Fruit fly (Drosophila melanogaster): ENCODE measurements around the gene Gld.

Gld gene

DNA sequence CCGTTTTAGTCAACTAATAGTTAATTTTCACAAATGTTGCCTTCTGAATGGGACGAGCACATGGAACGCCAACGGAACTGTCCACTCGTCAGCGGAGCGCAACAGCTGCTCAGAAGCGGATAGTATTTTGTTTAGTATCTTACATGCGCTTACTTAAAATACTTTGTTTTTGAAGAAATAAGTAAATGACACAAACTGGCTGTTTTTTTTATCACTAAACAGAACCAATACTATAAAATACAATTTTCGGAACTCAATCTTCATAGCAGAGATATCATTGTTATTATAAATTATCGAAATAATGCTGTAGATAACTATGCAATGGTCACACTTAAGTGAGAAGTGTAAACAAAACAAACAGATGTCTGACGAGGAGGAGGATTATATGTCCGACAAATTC lies 18.6 kb downstream of the Gld start, which contains the start of the genes Noc3 and CG10053:
Gene Noc3 (minus strand): TSS at position 81 of the 400 bp plus-strand sequence.
Gene CG10053 (plus strand): TSS at position 202 of the 400 bp plus-strand sequence.
- peak; percentile 22 for TF ChIP-seq bab1 (GFP tag; optimal IDR thresholded peaks at IDR 0.05)
- no peak for TF ChIP-seq kay (GFP tag; ENCODE audit: borderline replicate concordance)
- no peak for TF ChIP-seq cnc (optimal IDR thresholded peaks at IDR 0.05)
- no peak for TF ChIP-seq Hr96 (GFP tag; optimal IDR thresholded peaks at IDR 0.05)
- no peak for TF ChIP-seq CG14711 (tag; optimal IDR thresholded peaks at IDR 0.05)
- no peak for TF ChIP-seq toe (GFP tag; optimal IDR thresholded peaks at IDR 0.05)
- TF ChIP-seq CG12768 (GFP tag; optimal IDR thresholded peaks at IDR 0.05): no peak
- TF ChIP-seq Mnt (GFP tag; optimal IDR thresholded peaks at IDR 0.05): peak; percentile 96
- TF ChIP-seq Crg-1 (GFP tag; optimal IDR thresholded peaks at IDR 0.05): no peak
- no peak for TF ChIP-seq cic (GFP tag; optimal IDR thresholded peaks at IDR 0.05)

DNA sequence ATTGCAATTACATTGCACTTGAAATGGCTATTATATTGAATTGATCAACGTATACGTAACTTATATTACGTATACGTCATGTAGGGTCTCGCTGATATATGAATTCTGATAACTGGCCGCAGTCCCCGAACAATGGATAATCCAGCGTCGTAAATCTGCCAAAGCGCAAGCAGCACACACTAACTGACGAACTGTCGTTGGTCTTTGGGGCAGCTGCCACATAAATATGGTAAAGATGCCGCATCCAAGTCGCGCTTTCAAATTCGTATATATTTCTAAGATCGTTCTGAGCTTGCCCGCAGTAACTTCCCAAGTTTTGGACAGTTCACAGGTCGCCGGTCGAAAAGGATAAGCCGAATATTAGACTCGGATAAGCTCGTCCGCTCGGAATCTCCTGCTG lies 24.0 kb downstream of the Gld start, which contains the start of gene CG14607:
Gene CG14607 (plus strand): TSS at position 301 of the 400 bp plus-strand sequence.
- TF ChIP-seq Mnt (GFP tag; optimal IDR thresholded peaks at IDR 0.05) (no peak), CG1620 (GFP tag; optimal IDR thresholded peaks at IDR 0.05) (no peak), pad (GFP tag; optimal IDR thresholded peaks at IDR 0.05) (no peak), tj (GFP tag; optimal IDR thresholded peaks at IDR 0.05) (no peak), Crg-1 (GFP tag; optimal IDR thresholded peaks at IDR 0.05) (no peak), CG7045 (GFP tag; optimal IDR thresholded peaks at IDR 0.05) (no peak), cic (GFP tag; optimal IDR thresholded peaks at IDR 0.05) (no peak), CG11617 (GFP tag; optimal IDR thresholded peaks at IDR 0.05) (no peak), Hr96 (GFP tag; optimal IDR thresholded peaks at IDR 0.05) (no peak)

DNA sequence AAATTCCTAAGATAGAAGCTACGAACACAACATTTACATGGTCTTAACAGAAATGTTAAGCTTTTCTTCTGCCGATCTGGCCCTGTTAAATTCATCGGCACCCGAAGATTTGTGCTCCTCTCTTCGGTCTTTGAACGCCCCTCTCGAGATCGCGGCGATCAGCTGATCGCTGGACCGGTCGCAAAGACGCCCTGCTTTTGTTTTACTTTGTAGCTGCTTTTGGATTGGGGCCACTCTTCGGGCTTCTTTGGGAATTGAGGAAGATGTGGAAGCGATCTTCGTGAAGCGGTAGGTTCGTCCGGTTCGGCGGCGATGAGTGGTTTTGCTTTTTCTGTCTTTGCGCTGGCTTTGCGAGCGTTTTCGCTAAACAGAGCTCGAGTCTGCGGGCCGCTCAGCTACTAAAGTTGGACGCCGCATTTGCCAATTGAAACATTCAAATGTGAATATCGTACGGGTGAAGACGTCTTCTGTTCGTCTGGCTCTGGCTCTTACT lies 41.5 kb downstream of the Gld start, which contains the start of gene thw:
Gene thw (plus strand): TSS at position 443 of the 493 bp plus-strand sequence.
- TF ChIP-seq Mnt (GFP tag; optimal IDR thresholded peaks at IDR 0.05) (no peak), pad (GFP tag; optimal IDR thresholded peaks at IDR 0.05) (no peak), cic (GFP tag; optimal IDR thresholded peaks at IDR 0.05) (no peak), cnc (optimal IDR thresholded peaks at IDR 0.05) (no peak), CG7101 (tag; optimal IDR thresholded peaks at IDR 0.05) (no peak), tj (GFP tag; optimal IDR thresholded peaks at IDR 0.05) (no peak), CG14711 (tag; optimal IDR thresholded peaks at IDR 0.05) (no peak), kay (GFP tag; ENCODE audit: borderline replicate concordance) (no peak), CG12768 (GFP tag; optimal IDR thresholded peaks at IDR 0.05) (no peak), CG33017 (tag; optimal IDR thresholded peaks at IDR 0.05) (no peak), toe (GFP tag; optimal IDR thresholded peaks at IDR 0.05) (no peak), CG7045 (GFP tag; optimal IDR thresholded peaks at IDR 0.05) (no peak), bab1 (GFP tag; optimal IDR thresholded peaks at IDR 0.05) (no peak), CG5204 (GFP tag; optimal IDR thresholded peaks at IDR 0.05) (no peak), Hr96 (GFP tag; optimal IDR thresholded peaks at IDR 0.05) (no peak), ovo (GFP tag; optimal IDR thresholded peaks at IDR 0.05) (no peak), Clk (GFP tag; optimal IDR thresholded peaks at IDR 0.05) (no peak), Crg-1 (GFP tag; optimal IDR thresholded peaks at IDR 0.05) (no peak), CG11617 (GFP tag; optimal IDR thresholded peaks at IDR 0.05) (no peak)

DNA sequence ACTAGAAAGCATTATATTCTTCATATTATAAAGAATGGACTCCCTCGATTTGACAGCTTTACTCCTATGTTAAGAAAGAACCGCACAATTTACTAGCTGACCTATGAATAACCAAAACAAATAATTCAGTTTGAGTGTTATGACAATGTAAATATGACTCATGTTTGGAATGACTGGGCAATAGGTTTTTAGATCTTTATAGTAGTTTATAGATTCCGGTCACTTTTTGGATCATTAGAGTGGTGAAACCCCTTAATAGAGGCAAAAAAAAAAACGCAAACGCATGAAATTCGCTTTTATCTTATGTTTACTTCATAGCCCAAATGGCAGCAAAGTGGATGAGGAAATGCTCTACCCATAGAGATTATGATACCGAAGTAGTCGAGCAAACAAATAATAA lies 45.9 kb downstream of the Gld start, which contains the start of gene CG14605:
Gene CG14605 (minus strand): TSS at position 101 of the 400 bp plus-strand sequence.
- TF ChIP-seq tj (GFP tag; optimal IDR thresholded peaks at IDR 0.05) (no peak), toe (GFP tag; optimal IDR thresholded peaks at IDR 0.05) (no peak), cic (GFP tag; optimal IDR thresholded peaks at IDR 0.05) (no peak), Hr96 (GFP tag; optimal IDR thresholded peaks at IDR 0.05) (no peak), CG33017 (tag; optimal IDR thresholded peaks at IDR 0.05) (no peak), pad (GFP tag; optimal IDR thresholded peaks at IDR 0.05) (no peak), CG11617 (GFP tag; optimal IDR thresholded peaks at IDR 0.05) (no peak), CG1620 (GFP tag; optimal IDR thresholded peaks at IDR 0.05) (no peak), CG14711 (tag; optimal IDR thresholded peaks at IDR 0.05) (no peak), CG7045 (GFP tag; optimal IDR thresholded peaks at IDR 0.05) (no peak)

DNA sequence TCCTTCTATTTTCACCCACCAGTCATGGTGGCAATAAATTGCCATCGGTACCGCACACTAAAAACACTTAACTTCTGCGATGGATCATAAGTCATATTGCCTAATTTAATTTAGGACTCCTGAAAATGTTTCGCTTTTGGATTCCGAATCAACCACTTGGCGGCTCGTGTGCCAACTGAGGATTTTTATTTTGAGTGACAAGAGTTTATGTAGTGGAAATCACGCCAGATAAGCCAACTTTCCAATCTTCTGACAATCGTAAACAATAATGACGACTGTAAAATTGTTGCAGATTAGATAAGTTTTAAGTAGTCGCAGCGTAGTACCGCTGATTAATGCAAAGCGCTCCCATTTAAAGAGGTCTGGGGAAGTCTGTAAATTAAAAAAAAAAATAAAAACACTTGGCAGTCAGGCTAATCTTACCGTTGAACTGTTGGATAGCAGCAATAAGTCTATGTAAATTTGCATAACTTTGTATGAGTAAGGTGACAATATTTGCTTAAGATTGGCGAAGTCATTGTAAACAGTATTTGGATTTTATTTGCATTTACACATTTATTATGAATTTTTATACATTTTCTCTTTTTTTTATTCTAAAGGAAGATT lies 48.5 kb downstream of the Gld start, which contains the start of gene CG14606:
Gene CG14606 (minus strand): TSS at position 160 of the 606 bp plus-strand sequence.
- TF ChIP-seq CG1620 (GFP tag; optimal IDR thresholded peaks at IDR 0.05) (peak; percentile 24), bab1 (GFP tag; optimal IDR thresholded peaks at IDR 0.05) (no peak), CG33017 (tag; optimal IDR thresholded peaks at IDR 0.05) (peak; percentile 82), CG5204 (GFP tag; optimal IDR thresholded peaks at IDR 0.05) (peak; percentile 35), Hr96 (GFP tag; optimal IDR thresholded peaks at IDR 0.05) (peak; percentile 37), Crg-1 (GFP tag; optimal IDR thresholded peaks at IDR 0.05) (peak; percentile 83), CG12768 (GFP tag; optimal IDR thresholded peaks at IDR 0.05) (peak; percentile 36), cic (GFP tag; optimal IDR thresholded peaks at IDR 0.05) (peak; percentile 65), CG14711 (tag; optimal IDR thresholded peaks at IDR 0.05) (peak; percentile 52), CG7101 (tag; optimal IDR thresholded peaks at IDR 0.05) (peak; percentile 79), Clk (GFP tag; optimal IDR thresholded peaks at IDR 0.05) (no peak), CG11617 (GFP tag; optimal IDR thresholded peaks at IDR 0.05) (peak; percentile 73), pad (GFP tag; optimal IDR thresholded peaks at IDR 0.05) (peak; percentile 9), ovo (GFP tag; optimal IDR thresholded peaks at IDR 0.05) (peak; percentile 45), tj (GFP tag; optimal IDR thresholded peaks at IDR 0.05) (peak; percentile 27), kay (GFP tag; ENCODE audit: borderline replicate concordance) (peak; percentile 89), cnc (optimal IDR thresholded peaks at IDR 0.05) (no peak), toe (GFP tag; optimal IDR thresholded peaks at IDR 0.05) (peak; percentile 66), Mnt (GFP tag; optimal IDR thresholded peaks at IDR 0.05) (peak; percentile 60), CG7045 (GFP tag; optimal IDR thresholded peaks at IDR 0.05) (peak; percentile 89)

DNA sequence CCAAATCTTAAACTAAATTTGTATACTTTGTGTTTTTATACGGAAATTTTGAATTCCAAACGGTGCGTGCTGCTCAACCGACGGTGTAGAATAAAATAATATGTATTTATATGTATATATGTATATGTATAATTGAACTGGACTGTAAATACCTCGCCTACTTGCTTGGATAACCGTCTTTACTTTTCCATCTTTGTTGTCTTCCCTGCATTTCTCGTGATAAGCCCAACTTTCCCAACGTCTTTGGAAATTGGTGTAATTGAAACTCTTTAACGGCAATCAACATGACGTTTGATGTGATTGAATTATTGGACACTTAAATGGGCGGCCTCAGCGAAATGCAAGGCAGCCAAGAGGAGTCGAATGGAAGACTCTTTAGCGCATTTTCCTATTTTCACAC lies 57.2 kb downstream of the Gld start, which contains the start of gene CG1288:
Gene CG1288 (minus strand): TSS at position 101 of the 400 bp plus-strand sequence.
- TF ChIP-seq Clk (GFP tag; optimal IDR thresholded peaks at IDR 0.05) (no peak), toe (GFP tag; optimal IDR thresholded peaks at IDR 0.05) (no peak), pad (GFP tag; optimal IDR thresholded peaks at IDR 0.05) (no peak), tj (GFP tag; optimal IDR thresholded peaks at IDR 0.05) (no peak), Hr96 (GFP tag; optimal IDR thresholded peaks at IDR 0.05) (no peak), CG14711 (tag; optimal IDR thresholded peaks at IDR 0.05) (no peak), CG12768 (GFP tag; optimal IDR thresholded peaks at IDR 0.05) (no peak), CG7101 (tag; optimal IDR thresholded peaks at IDR 0.05) (no peak)
